Worm (Caenorhabditis elegans) whole organism, late embryonic: ENCODE measurements around the gene lgc-58.

Experiments
- sdc-2 ChIP-seq: sonication (generic microtip); optimal IDR thresholded peaks from 2 replicates; lab custom pipeline; 2016; ENCODE audit warnings: missing genotype, missing genetic modification characterization, missing compliant biosample characterization
- ttx-3 ChIP-seq: sonication (generic microtip); optimal IDR thresholded peaks from 2 replicates; lab custom pipeline; 2016; ENCODE audit warnings: missing genetic modification reagents, missing genetic modification characterization, missing compliant biosample characterization

ce11 chrX:6091967-6092366 is 16.7 kb downstream of the lgc-58 start, which contains the start of gene hsp-3:
- TF ChIP-seq ttx-3 (tag; lab: Kevin White, UChicago) = no peak
- peak; percentile 86 for TF ChIP-seq sdc-2
